Worm (Caenorhabditis elegans): Measurements from ENCODE around the gene D1053.2.

The D1053.2 gene

ce11 chrX:11727761-11728160 is at the start of gene D1053.2, which contains the start of gene gst-42:
TSS of gene D1053.2 (plus strand) at chrX:11728151.
TSS of gene gst-42 (minus strand) at chrX:11727936.
- no peak for TF ChIP-seq him-1 (tag; optimal IDR thresholded peaks at IDR 0.05)
- peak; percentile 20 for TF ChIP-seq W03F9.2 (tag; optimal IDR thresholded peaks at IDR 0.05)
- TF ChIP-seq dao-5 (tag; optimal IDR thresholded peaks at IDR 0.05), result no peak

ce11 chrX:11679211-11679977 is 48.6 kb upstream of the D1053.2 start:
- no peak for TF ChIP-seq W03F9.2 (tag; optimal IDR thresholded peaks at IDR 0.05)
- TF ChIP-seq him-1 (tag; optimal IDR thresholded peaks at IDR 0.05), result no peak
- no peak for TF ChIP-seq dao-5 (tag; optimal IDR thresholded peaks at IDR 0.05)

DNA sequence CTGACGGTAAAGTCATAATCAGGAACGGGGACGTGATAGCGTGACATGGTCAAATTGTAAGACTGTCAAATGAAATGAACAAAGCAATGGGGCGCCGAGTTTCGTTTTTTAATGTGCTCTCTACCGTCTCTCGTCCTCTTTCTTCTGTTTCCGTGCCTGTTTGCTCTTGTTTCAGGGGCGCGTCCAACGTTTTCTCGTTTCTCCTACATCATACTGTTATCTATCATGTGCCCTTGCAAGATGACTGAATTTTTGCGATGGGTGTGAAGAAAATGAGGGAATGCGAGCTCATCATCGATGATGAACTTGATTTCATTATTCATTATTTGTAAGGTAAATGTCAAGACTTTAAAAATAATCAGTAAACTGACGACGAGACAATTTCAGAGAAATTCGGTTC is 47.1 kb upstream of the D1053.2 start, which contains the start of gene T04F8.7:
Gene T04F8.7, minus strand, starts transcription at position 130 of the 400 bp plus-strand sequence.
- TF ChIP-seq dao-5 (tag; optimal IDR thresholded peaks at IDR 0.05) (no peak), W03F9.2 (tag; optimal IDR thresholded peaks at IDR 0.05) (no peak), him-1 (tag; optimal IDR thresholded peaks at IDR 0.05) (no peak)

- no peak for TF ChIP-seq W03F9.2 (tag; optimal IDR thresholded peaks at IDR 0.05)
- TF ChIP-seq him-1 (tag; optimal IDR thresholded peaks at IDR 0.05), result no peak
- no peak for TF ChIP-seq dao-5 (tag; optimal IDR thresholded peaks at IDR 0.05)
Measured at ce11 chrX:11684261-11684660, 43.7 kb upstream of the D1053.2 start, which contains the start of gene hnd-1. TSS of gene hnd-1 (plus strand) at chrX:11684561.

- TF ChIP-seq him-1 (tag; optimal IDR thresholded peaks at IDR 0.05) (no peak), W03F9.2 (tag; optimal IDR thresholded peaks at IDR 0.05) (no peak), dao-5 (tag; optimal IDR thresholded peaks at IDR 0.05) (no peak)
Measured at ce11 chrX:11687836-11688319, 40.1 kb upstream of the D1053.2 start, which contains the start of gene C44C10.7. TSS of gene C44C10.7 (minus strand) at chrX:11688269.

DNA sequence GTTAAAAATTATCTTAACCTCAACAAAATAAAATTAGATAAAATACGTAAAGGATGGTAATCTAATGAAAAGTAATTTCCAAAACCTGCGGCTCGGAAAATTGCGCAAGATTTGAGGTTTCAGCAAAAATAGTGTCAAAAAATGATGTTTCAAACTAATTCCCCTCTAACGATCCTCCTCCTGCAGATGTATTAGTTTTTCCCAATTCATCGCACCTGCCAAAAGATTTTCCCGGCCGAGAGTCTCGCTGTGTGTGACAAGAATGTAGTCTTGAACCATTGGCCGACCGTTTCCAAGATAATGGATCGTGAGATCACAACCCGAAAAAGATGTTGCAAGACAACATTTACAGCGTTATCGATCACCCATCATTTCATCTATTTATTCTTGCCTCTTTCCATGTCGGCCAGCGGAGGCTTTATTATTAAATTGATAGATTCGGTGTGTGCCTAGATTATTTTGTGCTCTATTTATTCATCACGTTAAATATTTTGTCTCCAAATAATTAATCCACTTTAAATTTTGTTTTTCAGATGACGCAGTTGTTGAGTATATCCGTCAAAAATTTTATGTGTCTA is 37.8 kb upstream of the D1053.2 start, which contains the start of the genes C44C10.10 and C44C10.5:
Gene C44C10.10, plus strand, starts transcription at position 301 of the 578 bp plus-strand sequence.
Gene C44C10.5, plus strand, starts transcription at position 528 of the 578 bp plus-strand sequence.
- TF ChIP-seq him-1 (tag; optimal IDR thresholded peaks at IDR 0.05) (no peak), dao-5 (tag; optimal IDR thresholded peaks at IDR 0.05) (no peak), W03F9.2 (tag; optimal IDR thresholded peaks at IDR 0.05) (no peak)

DNA sequence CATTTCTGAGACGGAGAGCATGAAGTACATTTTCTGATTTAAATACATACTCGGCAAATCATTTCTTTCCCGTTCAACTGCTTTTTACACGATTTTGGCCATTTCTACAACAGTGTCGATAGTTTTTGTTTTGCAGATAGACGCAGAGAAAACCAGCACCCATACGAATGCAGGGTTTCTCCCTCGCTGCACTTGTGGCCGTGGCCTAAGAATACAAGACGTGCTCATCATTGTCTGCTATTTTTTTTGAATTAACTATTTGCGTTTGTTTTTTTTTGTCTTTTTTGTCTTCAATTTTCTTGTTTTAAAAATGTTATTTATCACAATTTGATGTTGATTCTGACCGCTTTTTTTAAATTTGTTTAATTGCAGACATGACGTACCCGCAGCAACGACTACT is 34.9 kb upstream of the D1053.2 start, which contains the start of gene smcl-1:
Gene smcl-1, plus strand, starts transcription at position 373 of the 400 bp plus-strand sequence.
- TF ChIP-seq dao-5 (tag; optimal IDR thresholded peaks at IDR 0.05) (no peak), him-1 (tag; optimal IDR thresholded peaks at IDR 0.05) (no peak), W03F9.2 (tag; optimal IDR thresholded peaks at IDR 0.05) (no peak)

DNA sequence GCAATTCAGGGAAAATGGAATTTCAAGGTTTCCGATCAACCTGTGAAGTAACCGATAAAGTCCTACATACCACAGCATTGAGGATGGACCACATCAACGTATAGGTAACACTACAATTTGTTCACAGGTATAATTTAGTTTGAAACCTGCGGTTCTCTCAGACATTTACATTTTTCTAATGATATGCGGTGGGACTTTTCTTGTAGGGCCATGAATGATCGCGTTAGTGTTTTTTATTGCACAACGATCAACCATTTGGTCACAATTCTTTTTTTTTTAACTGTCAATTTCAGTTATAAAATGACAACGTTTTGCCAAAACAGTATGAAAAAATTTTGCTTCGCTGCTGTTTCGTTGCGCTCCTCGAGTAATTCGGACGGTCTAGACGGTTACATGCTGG is 31.3 kb upstream of the D1053.2 start, which contains the start of gene C44C10.12:
Gene C44C10.12, plus strand, starts transcription at position 301 of the 400 bp plus-strand sequence.
- TF ChIP-seq W03F9.2 (tag; optimal IDR thresholded peaks at IDR 0.05), result no peak
- no peak for TF ChIP-seq dao-5 (tag; optimal IDR thresholded peaks at IDR 0.05)
- TF ChIP-seq him-1 (tag; optimal IDR thresholded peaks at IDR 0.05), result no peak

ce11 chrX:11700263-11700662 is 27.7 kb upstream of the D1053.2 start, which contains the start of gene C44C10.15:
TSS of gene C44C10.15 (minus strand) at chrX:11700363.
- TF ChIP-seq dao-5 (tag; optimal IDR thresholded peaks at IDR 0.05) (no peak), W03F9.2 (tag; optimal IDR thresholded peaks at IDR 0.05) (no peak), him-1 (tag; optimal IDR thresholded peaks at IDR 0.05) (no peak)

DNA sequence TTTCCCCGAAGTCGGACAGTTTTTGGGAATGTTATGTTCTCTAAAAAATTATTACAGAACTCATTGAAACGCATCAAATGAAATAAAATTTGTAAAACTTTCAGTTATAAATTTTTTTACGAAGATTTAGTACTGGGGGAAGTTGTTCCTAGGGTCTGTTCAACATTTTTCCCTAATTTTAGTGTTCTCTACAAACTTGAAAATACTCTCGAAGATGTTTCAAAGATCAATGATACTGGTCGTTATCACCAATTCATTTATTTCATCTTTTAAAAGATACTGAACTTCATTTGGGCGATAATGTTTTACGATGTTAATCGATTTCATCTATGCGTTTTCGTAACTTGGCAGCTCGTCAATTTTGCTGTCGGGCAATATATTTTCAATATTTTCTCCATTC is 25.7 kb upstream of the D1053.2 start, which contains the start of gene C44C10.3:
Gene C44C10.3, plus strand, starts transcription at position 301 of the 400 bp plus-strand sequence.
- TF ChIP-seq him-1 (tag; optimal IDR thresholded peaks at IDR 0.05) (no peak), dao-5 (tag; optimal IDR thresholded peaks at IDR 0.05) (no peak), W03F9.2 (tag; optimal IDR thresholded peaks at IDR 0.05) (no peak)

ce11 chrX:11710229-11710628 is 17.7 kb upstream of the D1053.2 start, which contains the start of gene C44C10.11:
TSS of gene C44C10.11 (minus strand) at chrX:11710343.
- TF ChIP-seq W03F9.2 (tag; optimal IDR thresholded peaks at IDR 0.05) (peak; percentile 16), dao-5 (tag; optimal IDR thresholded peaks at IDR 0.05) (no peak)

DNA sequence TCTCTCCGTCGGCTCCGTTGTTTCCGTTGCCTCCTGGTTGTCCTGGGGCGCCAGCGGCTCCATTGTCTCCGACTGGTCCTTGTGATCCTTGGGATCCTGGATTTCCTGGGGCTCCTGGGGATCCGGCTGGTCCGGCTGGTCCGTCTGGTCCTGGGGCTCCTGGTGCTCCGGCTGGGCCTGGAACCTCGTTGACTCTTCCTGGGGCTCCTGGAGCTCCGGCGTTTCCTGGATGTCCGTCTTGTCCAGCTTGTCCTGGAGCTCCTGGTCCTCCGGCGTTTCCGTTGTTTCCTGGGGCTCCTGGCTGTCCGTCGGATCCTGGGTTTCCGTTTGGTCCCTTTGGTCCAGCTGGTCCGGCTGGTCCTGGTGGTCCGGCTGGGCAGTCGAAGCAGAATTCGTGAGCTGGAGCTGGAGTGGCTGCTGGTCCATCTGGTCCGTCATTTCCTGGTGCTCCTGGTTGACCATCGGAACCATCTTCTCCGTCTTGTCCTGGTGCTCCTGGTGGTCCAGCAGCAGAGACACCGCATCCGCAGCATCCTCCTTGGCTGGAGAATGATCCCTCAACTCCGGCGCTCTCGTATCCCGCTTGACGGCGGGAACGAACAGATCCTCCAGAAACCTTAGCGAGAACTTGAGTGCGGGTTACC is 16.4 kb upstream of the D1053.2 start:
- TF ChIP-seq W03F9.2 (tag; optimal IDR thresholded peaks at IDR 0.05), result no peak
- TF ChIP-seq him-1 (tag; optimal IDR thresholded peaks at IDR 0.05), result no peak
- no peak for TF ChIP-seq dao-5 (tag; optimal IDR thresholded peaks at IDR 0.05)

DNA sequence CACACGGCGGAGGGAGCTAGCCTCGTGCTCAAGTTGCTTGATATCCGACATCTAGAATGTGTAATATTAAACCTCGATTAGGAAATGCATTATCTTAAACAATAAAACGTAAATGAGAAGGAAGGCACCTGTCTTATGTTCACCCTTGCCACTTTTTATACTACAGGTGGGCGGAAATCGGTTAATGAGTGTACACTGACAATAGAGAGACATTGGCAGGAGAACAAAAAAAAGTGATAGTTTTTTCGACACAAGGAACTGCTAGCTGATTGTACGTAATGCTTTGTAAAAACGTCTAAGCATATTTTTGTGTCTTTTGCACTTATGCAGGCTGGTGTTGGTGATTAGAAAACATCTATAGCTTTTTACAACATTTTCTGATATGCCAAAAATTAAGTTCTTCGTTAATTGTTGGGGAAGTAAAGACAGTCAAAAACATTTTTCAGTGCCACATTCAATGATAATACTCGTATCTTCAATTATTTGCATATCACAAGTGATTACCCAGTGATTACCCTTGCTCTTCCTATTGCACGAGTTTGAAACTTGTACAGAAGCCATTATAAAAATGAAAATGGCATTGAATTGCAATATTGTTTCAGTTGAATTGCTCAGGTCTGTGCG is 15.6 kb upstream of the D1053.2 start, which contains the start of gene col-180:
Gene col-180, minus strand, starts transcription at position 51 of the 624 bp plus-strand sequence.
- no peak for TF ChIP-seq dao-5 (tag; optimal IDR thresholded peaks at IDR 0.05)
- no peak for TF ChIP-seq W03F9.2 (tag; optimal IDR thresholded peaks at IDR 0.05)

Data from whole organism, L4/young adult.